Worm (Caenorhabditis elegans) whole organism, late embryonic: Measurements from ENCODE around the gene F53F1.4.

Experiments used
- C08G9.2 ChIP-seq: sonication (generic microtip); optimal IDR thresholded peaks from 2 replicates; lab custom pipeline; 2016; ENCODE audit warnings: mild to moderate bottlenecking, missing genetic modification characterization, moderate library complexity, missing compliant biosample characterization
- K09A11.1 ChIP-seq: sonication (generic microtip); optimal IDR thresholded peaks from 2 replicates; lab custom pipeline; 2017; ENCODE audit warnings: antibody characterized with exemption, mild to moderate bottlenecking, missing genetic modification characterization, missing compliant biosample characterization; ENCODE audit not compliant: insufficient read depth
- T23F11.4 ChIP-seq: fragments of 200-800 bp; sonication (Bioruptor generic); optimal IDR thresholded peaks from 2 replicates; lab custom pipeline; 2018; ENCODE audit warnings: mild to moderate bottlenecking, missing genetic modification characterization, missing compliant biosample characterization
- ahr-1 ChIP-seq: sonication (generic microtip); optimal IDR thresholded peaks from 2 replicates; lab custom pipeline; 2016; ENCODE audit warnings: missing genetic modification characterization, missing compliant biosample characterization
- ama-1 ChIP-seq: fragments of 150-350 bp; optimal IDR thresholded peaks from 2 replicates; lab custom pipeline; 2014
- ceh-14 ChIP-seq: sonication (generic microtip); optimal IDR thresholded peaks from 2 replicates; lab custom pipeline; 2016; ENCODE audit warnings: missing genotype, missing genetic modification characterization, missing compliant biosample characterization
- ceh-30 ChIP-seq: fragments of 150-350 bp; optimal IDR thresholded peaks from 2 replicates; lab custom pipeline; 2014; ENCODE audit warnings: missing biosample characterization, missing genetic modification characterization
- ceh-45 ChIP-seq: fragments of 200-800 bp; sonication (Bioruptor generic); IDR thresholded peaks from 2 replicates; pipeline ENCODE4 v1.3.6; 2022; ENCODE audit warnings: missing genetic modification reagents, missing genetic modification characterization, missing compliant biosample characterization
- ceh-48 ChIP-seq: sonication (generic microtip); optimal IDR thresholded peaks from 2 replicates; lab custom pipeline; 2016; ENCODE audit warnings: missing genetic modification characterization, inconsistent platforms, missing compliant biosample characterization
- ceh-9 ChIP-seq: sonication (generic microtip); optimal IDR thresholded peaks from 2 replicates; lab custom pipeline; 2016; ENCODE audit warnings: mild to moderate bottlenecking, missing genetic modification characterization, inconsistent platforms, missing compliant biosample characterization
- che-1 ChIP-seq: sonication (generic microtip); optimal IDR thresholded peaks from 2 replicates; lab custom pipeline; 2016; ENCODE audit warnings: mild to moderate bottlenecking, missing genetic modification characterization, missing compliant biosample characterization
- dve-1 ChIP-seq: sonication (generic microtip); optimal IDR thresholded peaks from 2 replicates; lab custom pipeline; 2017; ENCODE audit warnings: antibody characterized with exemption, mild to moderate bottlenecking, missing genetic modification characterization, missing compliant biosample characterization
- elt-2 ChIP-seq: sonication (generic microtip); optimal IDR thresholded peaks from 2 replicates; lab custom pipeline; 2016; ENCODE audit warnings: missing genetic modification reagents, missing genetic modification characterization, missing compliant biosample characterization
- eyg-1 ChIP-seq: sonication (generic microtip); optimal IDR thresholded peaks from 2 replicates; lab custom pipeline; 2016; ENCODE audit warnings: missing genotype, missing genetic modification characterization, missing compliant biosample characterization
- fkh-10 ChIP-seq: fragments of 150-350 bp; optimal IDR thresholded peaks from 2 replicates; lab custom pipeline; 2014; ENCODE audit warnings: missing biosample characterization, missing genetic modification reagents, missing genetic modification characterization
- fkh-6 ChIP-seq: sonication (generic microtip); optimal IDR thresholded peaks from 2 replicates; lab custom pipeline; 2016; ENCODE audit warnings: missing genetic modification characterization, missing compliant biosample characterization
- gmeb-2 ChIP-seq: sonication (generic microtip); optimal IDR thresholded peaks from 2 replicates; lab custom pipeline; 2016; ENCODE audit warnings: missing genetic modification characterization, inconsistent platforms, missing compliant biosample characterization
- hlh-13 ChIP-seq: fragments of 200-800 bp; sonication (Bioruptor generic); optimal IDR thresholded peaks from 2 replicates; lab custom pipeline; 2018; ENCODE audit warnings: mild to moderate bottlenecking, missing genetic modification characterization, missing compliant biosample characterization
- hlh-30 ChIP-seq: sonication (generic microtip); optimal IDR thresholded peaks from 2 replicates; lab custom pipeline; 2017; ENCODE audit warnings: antibody characterized with exemption, missing genetic modification characterization, missing compliant biosample characterization; ENCODE audit not compliant: insufficient read depth
- hlh-6 ChIP-seq: sonication (generic microtip); optimal IDR thresholded peaks from 2 replicates; lab custom pipeline; 2016; ENCODE audit warnings: missing genotype, missing genetic modification characterization, missing compliant biosample characterization
- hlh-8 ChIP-seq: sonication (generic microtip); optimal IDR thresholded peaks from 2 replicates; lab custom pipeline; 2016; ENCODE audit warnings: missing genotype, missing genetic modification characterization, missing compliant biosample characterization
- lim-6 ChIP-seq: sonication (generic microtip); optimal IDR thresholded peaks from 2 replicates; lab custom pipeline; 2016; ENCODE audit warnings: missing genetic modification characterization, missing compliant biosample characterization
- lin-11 ChIP-seq: fragments of 200-800 bp; sonication (Bioruptor generic); optimal IDR thresholded peaks from 2 replicates; lab custom pipeline; 2018; ENCODE audit warnings: mild to moderate bottlenecking, missing genetic modification characterization, missing compliant biosample characterization
- mec-3 ChIP-seq: sonication (generic microtip); optimal IDR thresholded peaks from 2 replicates; lab custom pipeline; 2016; ENCODE audit warnings: borderline replicate concordance, missing genetic modification characterization, missing compliant biosample characterization
- nfya-1 ChIP-seq: sonication (generic microtip); optimal IDR thresholded peaks from 2 replicates; lab custom pipeline; 2017; ENCODE audit warnings: missing genetic modification characterization, mild to moderate bottlenecking, missing compliant biosample characterization, antibody characterized with exemption, moderate library complexity
- npax-4 ChIP-seq: sonication (generic microtip); optimal IDR thresholded peaks from 2 replicates; lab custom pipeline; 2016; ENCODE audit warnings: missing genetic modification characterization, missing compliant biosample characterization
- pag-3 ChIP-seq: sonication (generic microtip); optimal IDR thresholded peaks from 2 replicates; lab custom pipeline; 2016; ENCODE audit warnings: missing compliant biosample characterization, missing genetic modification characterization, borderline replicate concordance
- pax-1 ChIP-seq: fragments of 150-350 bp; optimal IDR thresholded peaks from 2 replicates; lab custom pipeline; 2014; ENCODE audit warnings: missing biosample characterization, missing genetic modification characterization
- pha-4 ChIP-seq: fragments of 150-350 bp; optimal IDR thresholded peaks from 2 replicates; lab custom pipeline; 2018; ENCODE audit warnings: missing biosample characterization, missing genetic modification reagents, missing genetic modification characterization
- pqm-1 ChIP-seq: sonication (generic microtip); optimal IDR thresholded peaks from 2 replicates; lab custom pipeline; 2016; ENCODE audit warnings: missing genetic modification characterization, missing compliant biosample characterization
- pros-1 ChIP-seq: fragments of 150-350 bp; optimal IDR thresholded peaks from 2 replicates; lab custom pipeline; 2014; ENCODE audit warnings: missing biosample characterization, missing genetic modification reagents, missing genetic modification characterization
- ref-2 ChIP-seq: sonication (generic microtip); optimal IDR thresholded peaks from 2 replicates; lab custom pipeline; 2016; ENCODE audit warnings: missing genetic modification characterization, missing compliant biosample characterization
- rnt-1 ChIP-seq: sonication (generic microtip); optimal IDR thresholded peaks from 2 replicates; lab custom pipeline; 2016; ENCODE audit warnings: missing genetic modification characterization, missing compliant biosample characterization
- sdc-2 ChIP-seq: sonication (generic microtip); optimal IDR thresholded peaks from 2 replicates; lab custom pipeline; 2016; ENCODE audit warnings: missing genotype, missing genetic modification characterization, missing compliant biosample characterization
- sox-2 ChIP-seq: fragments of 200-800 bp; sonication (Bioruptor generic); IDR thresholded peaks from 2 replicates; pipeline ENCODE4 v1.3.6; 2022; ENCODE audit warnings: missing genetic modification reagents, missing genetic modification characterization, missing compliant biosample characterization
- unc-3 ChIP-seq, 2 experiments: fragments of 200-800 bp in 1 of 2; sonication (Bioruptor generic) in 1 of 2; sonication (generic microtip) in 1 of 2; conservative IDR thresholded peaks in 1 of 2; optimal IDR thresholded peaks in 1 of 2; 2 replicates each; pipeline versions ENCODE4 v1.3.6 to Lab custom; 2016 to 2022; ENCODE audit warnings: missing compliant biosample characterization in 2 of 2, missing genetic modification characterization in 2 of 2, missing genetic modification reagents in 1 of 2
- unc-42 ChIP-seq: sonication (generic microtip); optimal IDR thresholded peaks from 2 replicates; lab custom pipeline; 2016; ENCODE audit warnings: missing genotype, missing genetic modification characterization, missing compliant biosample characterization
- ztf-16 ChIP-seq: sonication (generic microtip); optimal IDR thresholded peaks from 2 replicates; lab custom pipeline; 2017; ENCODE audit warnings: missing genetic modification characterization, missing compliant biosample characterization

The F53F1.4 gene

ce11 chrV:13377130-13377529 is 33.7 kb upstream of the F53F1.4 start:
- TF ChIP-seq nfya-1 (tag; lab: Kevin White, UChicago) (no peak), elt-2 (tag; lab: Kevin White, UChicago) (peak; percentile 81), ceh-9 (tag; lab: Kevin White, UChicago) (no peak)

DNA sequence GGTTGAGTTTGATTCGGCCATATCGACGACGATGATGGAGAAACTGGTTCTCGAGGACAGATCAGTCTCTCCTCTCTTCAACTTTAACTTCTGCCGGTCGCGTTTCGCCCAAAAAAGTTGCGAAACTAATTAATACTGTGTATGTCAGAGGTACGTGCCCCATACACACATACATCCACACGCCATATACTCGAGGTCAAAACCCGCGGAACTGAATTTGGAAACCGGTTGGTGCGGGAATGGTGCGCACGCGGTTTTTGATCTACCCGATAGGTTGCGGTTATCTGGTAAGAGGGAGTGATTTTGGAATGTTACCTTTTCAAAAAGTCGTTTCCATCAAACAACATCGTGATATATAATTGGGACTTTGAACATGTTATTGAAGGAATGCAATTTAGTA is 30.7 kb upstream of the F53F1.4 start, which contains the start of gene ifbp-1:
TSS of gene ifbp-1 (minus strand) at position 85 of the 400 bp plus-strand sequence.
- TF ChIP-seq ref-2 (no peak), gmeb-2 (tag; lab: Kevin White, UChicago) (no peak), ceh-14 (tag; lab: Kevin White, UChicago) (no peak), unc-42 (tag; lab: Kevin White, UChicago) (no peak), elt-2 (tag; lab: Kevin White, UChicago) (no peak), hlh-13 (no peak), che-1 (no peak), pag-3 (tag; lab: Kevin White, UChicago) (no peak), lim-6 (no peak), sdc-2 (tag; lab: Kevin White, UChicago) (no peak), lin-11 (tag; lab: Kevin White, UChicago) (no peak), K09A11.1 (no peak), pros-1 (no peak), fkh-6 (tag; lab: Kevin White, UChicago) (no peak), pqm-1 (no peak)

- TF ChIP-seq elt-2 (tag; lab: Kevin White, UChicago) = peak; percentile 72
- TF ChIP-seq fkh-10 (GFP tag; lab: Kevin White, UChicago) = no peak
- TF ChIP-seq, all 69 proteins: peak for 1
Observed at ce11 chrV:13380980-13381379, 29.9 kb upstream of the F53F1.4 start, which contains the start of gene cpz-2. Gene cpz-2 (plus strand): TSS chrV:13381189.

DNA sequence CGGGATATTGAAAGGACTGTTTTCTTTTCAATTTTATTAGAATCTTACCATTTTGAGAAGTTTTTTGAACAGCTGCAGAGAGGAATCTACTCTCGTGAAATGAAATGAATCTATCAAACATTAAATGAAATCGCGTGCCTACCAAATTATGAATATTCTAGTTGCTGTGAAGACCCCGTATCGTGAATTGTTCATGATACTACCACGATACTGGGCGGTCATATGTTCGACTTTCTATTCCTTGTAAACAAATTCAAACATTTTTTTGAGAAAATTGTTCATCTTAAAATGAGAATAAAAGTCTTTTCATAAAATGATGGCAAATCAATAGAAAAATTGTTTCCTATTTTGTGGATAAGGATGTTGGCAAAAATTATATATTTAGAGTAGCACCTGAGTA is 25.1 kb upstream of the F53F1.4 start, which contains the start of gene gcy-34:
TSS of gene gcy-34 (minus strand) at position 101 of the 400 bp plus-strand sequence.
- no peak for TF ChIP-seq fkh-6 (tag; lab: Kevin White, UChicago)
- TF ChIP-seq T23F11.4 (GFP tag; lab: Kevin White, UChicago) = no peak
- no peak for TF ChIP-seq ama-1 (lab: Kevin White, UChicago)
- TF ChIP-seq mec-3 (tag; lab: Kevin White, UChicago) = no peak
- no peak for TF ChIP-seq ceh-45 (GFP tag; lab: Robert Waterston, UW)
- no peak for TF ChIP-seq ztf-16 (tag; lab: Kevin White, UChicago)
- TF ChIP-seq C08G9.2 = no peak
- no peak for TF ChIP-seq ceh-14 (tag; lab: Kevin White, UChicago)
- no peak for TF ChIP-seq ahr-1 (tag; lab: Kevin White, UChicago)
- no peak for TF ChIP-seq rnt-1
- TF ChIP-seq ceh-48 = no peak

DNA sequence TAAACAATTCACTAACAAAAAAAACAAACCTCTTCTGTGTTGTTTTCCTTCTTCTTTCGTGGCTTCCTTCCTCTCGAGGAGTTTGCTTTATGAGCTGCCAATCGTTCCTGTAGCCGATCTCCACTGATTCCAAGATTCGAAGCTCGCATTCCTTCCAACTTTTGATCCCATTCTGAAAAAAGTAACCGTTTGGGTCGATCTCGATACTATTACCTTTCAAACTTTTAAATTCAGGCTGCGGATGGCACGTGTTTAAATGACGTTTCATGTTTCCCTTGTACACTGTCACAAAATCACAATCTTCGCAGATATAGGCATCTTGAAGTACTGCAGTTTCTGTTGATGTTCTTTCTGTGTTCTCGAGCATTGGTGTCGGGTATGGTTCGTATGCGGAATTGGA is 23.4 kb upstream of the F53F1.4 start:
- peak; percentile 10 for TF ChIP-seq ama-1 (lab: Kevin White, UChicago)
- TF ChIP-seq hlh-13 = no peak
- TF ChIP-seq, all 69 proteins: peak for 1

ce11 chrV:13388961-13389360 is 21.9 kb upstream of the F53F1.4 start:
- TF ChIP-seq pha-4 (tag; lab: Kevin White, UChicago) = no peak
- no peak for TF ChIP-seq pros-1
- TF ChIP-seq che-1 = no peak
- no peak for TF ChIP-seq hlh-6
- TF ChIP-seq hlh-8 (tag; lab: Kevin White, UChicago) = no peak
- no peak for TF ChIP-seq pqm-1
- no peak for TF ChIP-seq lim-6
- TF ChIP-seq T23F11.4 (GFP tag; lab: Kevin White, UChicago) = no peak
- TF ChIP-seq ceh-30 (tag; lab: Kevin White, UChicago) = no peak
- no peak for TF ChIP-seq ama-1 (lab: Kevin White, UChicago)
- TF ChIP-seq sdc-2 (tag; lab: Kevin White, UChicago) = no peak
- TF ChIP-seq eyg-1 = no peak
- TF ChIP-seq mec-3 (tag; lab: Kevin White, UChicago) = no peak
- TF ChIP-seq hlh-30 = no peak
- TF ChIP-seq npax-4 (tag; lab: Kevin White, UChicago) = no peak
- no peak for TF ChIP-seq pax-1 (tag; lab: Kevin White, UChicago)
- no peak for TF ChIP-seq dve-1 (tag; lab: Kevin White, UChicago)
- no peak for TF ChIP-seq unc-3 (GFP tag; conservative IDR thresholded peaks at IDR 0.05; lab: Robert Waterston, UW)
- no peak for TF ChIP-seq unc-3 (tag; optimal IDR thresholded peaks at IDR 0.05; lab: Kevin White, UChicago)
- no peak for TF ChIP-seq sox-2 (GFP tag; lab: Robert Waterston, UW)
